Worm (Caenorhabditis elegans) whole organism, young adult: ENCODE measurements around the gene irk-3.

Source experiments
- Y53F4B.3 ChIP-seq: fragments of 200-800 bp; sonication (Bioruptor generic); IDR thresholded peaks from 2 replicates; pipeline ENCODE4 v1.3.6; 2022; ENCODE audit warnings: missing genetic modification reagents, missing genetic modification characterization, missing compliant biosample characterization
- Y56A3A.18 ChIP-seq: fragments of 200-800 bp; sonication (Bioruptor generic); IDR thresholded peaks from 2 replicates; pipeline ENCODE4 v1.3.6; 2022; ENCODE audit warnings: missing genetic modification reagents, missing genetic modification characterization, missing compliant biosample characterization
- Y67H2A.10 ChIP-seq: fragments of 200-800 bp; sonication (Bioruptor generic); conservative IDR thresholded peaks from 2 replicates; pipeline ENCODE4 v1.3.6; 2022; ENCODE audit warnings: missing genetic modification reagents, missing genetic modification characterization, missing compliant biosample characterization
- atf-7 ChIP-seq: sonication (generic microtip); optimal IDR thresholded peaks from 2 replicates; lab custom pipeline; 2017; ENCODE audit warnings: mild to moderate bottlenecking, missing genetic modification characterization, missing compliant biosample characterization
- attf-5 ChIP-seq: fragments of 200-800 bp; sonication (Bioruptor generic); optimal IDR thresholded peaks from 2 replicates; lab custom pipeline; 2018; ENCODE audit warnings: mild to moderate bottlenecking, missing genetic modification characterization, missing compliant biosample characterization
- attf-6 ChIP-seq: fragments of 200-800 bp; sonication (Bioruptor generic); IDR thresholded peaks from 2 replicates; pipeline ENCODE4 v1.3.6; 2022; ENCODE audit warnings: missing genetic modification reagents, missing genetic modification characterization, missing compliant biosample characterization
- cebp-1 ChIP-seq, 2 experiments: fragments of 200-800 bp in 1 of 2; sonication (Bioruptor generic) in 1 of 2; sonication (generic microtip) in 1 of 2; IDR thresholded peaks in 1 of 2; optimal IDR thresholded peaks in 1 of 2; 2 replicates each; pipeline versions ENCODE4 v1.3.6 to Lab custom; 2017 to 2022; ENCODE audit warnings: missing compliant biosample characterization in 2 of 2, missing genetic modification characterization in 2 of 2, mild to moderate bottlenecking in 1 of 2, missing genetic modification reagents in 1 of 2, moderate library complexity in 1 of 2
- ceh-27 ChIP-seq: fragments of 200-800 bp; sonication (Bioruptor generic); optimal IDR thresholded peaks from 2 replicates; lab custom pipeline; 2018; ENCODE audit warnings: mild to moderate bottlenecking, missing genetic modification characterization, moderate library complexity, missing compliant biosample characterization
- ceh-40 ChIP-seq: fragments of 200-800 bp; sonication (Bioruptor generic); IDR thresholded peaks from 2 replicates; pipeline ENCODE4 v1.3.6; 2022; ENCODE audit warnings: missing genetic modification characterization, missing compliant biosample characterization
- ceh-58 ChIP-seq: fragments of 200-800 bp; sonication (Bioruptor generic); IDR thresholded peaks from 2 replicates; pipeline ENCODE4 v1.3.6; 2022; ENCODE audit warnings: missing genetic modification characterization, missing compliant biosample characterization
- dox-1 ChIP-seq: fragments of 200-800 bp; sonication (Bioruptor generic); IDR thresholded peaks from 2 replicates; pipeline ENCODE4 v1.3.6; 2022; ENCODE audit warnings: missing genetic modification reagents, missing genetic modification characterization, missing compliant biosample characterization
- efl-1 ChIP-seq: fragments of 150-350 bp; optimal IDR thresholded peaks from 2 replicates; lab custom pipeline; 2014; ENCODE audit warnings: missing biosample characterization, missing genetic modification reagents, missing genetic modification characterization
- hlh-12 ChIP-seq: sonication (generic microtip); optimal IDR thresholded peaks from 2 replicates; lab custom pipeline; 2016; ENCODE audit warnings: missing genetic modification characterization, missing compliant biosample characterization
- hmg-20 ChIP-seq: fragments of 200-800 bp; sonication (Bioruptor generic); IDR thresholded peaks from 2 replicates; pipeline ENCODE4 v1.3.6; 2022; ENCODE audit warnings: missing genetic modification reagents, missing genetic modification characterization, missing compliant biosample characterization
- lin-40 ChIP-seq: sonication (generic microtip); optimal IDR thresholded peaks from 2 replicates; lab custom pipeline; 2016; ENCODE audit warnings: missing genetic modification characterization, mild to moderate bottlenecking, missing compliant biosample characterization, missing genotype, missing genetic modification reagents
- lir-1 ChIP-seq: fragments of 200-800 bp; sonication (Bioruptor generic); conservative IDR thresholded peaks from 2 replicates; pipeline ENCODE4 v1.3.6; 2022; ENCODE audit warnings: missing genetic modification reagents, missing genetic modification characterization, missing compliant biosample characterization
- lsl-1 ChIP-seq: fragments of 200-800 bp; sonication (Bioruptor generic); optimal IDR thresholded peaks from 2 replicates; lab custom pipeline; 2018; ENCODE audit warnings: mild to moderate bottlenecking, missing genetic modification characterization, moderate library complexity, missing compliant biosample characterization
- nhr-27 ChIP-seq: fragments of 200-800 bp; sonication (Bioruptor generic); optimal IDR thresholded peaks from 2 replicates; lab custom pipeline; 2018; ENCODE audit warnings: mild to moderate bottlenecking, missing genetic modification characterization, moderate library complexity, missing compliant biosample characterization
- nhr-80 ChIP-seq: sonication (generic microtip); optimal IDR thresholded peaks from 2 replicates; lab custom pipeline; 2016; ENCODE audit warnings: missing genetic modification characterization, missing compliant biosample characterization
- rec-8 ChIP-seq, 2 experiments: sonication (generic microtip); optimal IDR thresholded peaks; 2 replicates each; lab custom pipeline; 2016; ENCODE audit warnings: mild to moderate bottlenecking in 2 of 2, missing genetic modification characterization in 2 of 2, missing genetic modification reagents in 2 of 2, missing genotype in 2 of 2, missing biosample characterization in 1 of 2, missing compliant biosample characterization in 1 of 2, moderate library complexity in 1 of 2
- rpc-1 ChIP-seq, 2 experiments: fragments of 150-350 bp in 1 of 2; sonication (generic microtip) in 1 of 2; optimal IDR thresholded peaks; 2 replicates each; lab custom pipeline; 2014 to 2018; ENCODE audit warnings: missing biosample characterization in 1 of 2, missing genetic modification characterization in 1 of 2, missing genetic modification reagents in 1 of 2, missing genotype in 1 of 2
- sea-2 ChIP-seq: fragments of 200-800 bp; sonication (Bioruptor generic); IDR thresholded peaks from 2 replicates; pipeline ENCODE4 v1.3.6; 2022; ENCODE audit warnings: missing genetic modification characterization, missing compliant biosample characterization
- snpc-1.1 ChIP-seq: sonication (generic microtip); optimal IDR thresholded peaks from 2 replicates; lab custom pipeline; 2017; ENCODE audit warnings: missing genetic modification characterization, mild to moderate bottlenecking, missing compliant biosample characterization, antibody characterized with exemption, moderate library complexity, missing genotype, missing genetic modification reagents; ENCODE audit not compliant: insufficient read depth
- snpc-1.3 ChIP-seq: sonication (generic microtip); optimal IDR thresholded peaks from 2 replicates; lab custom pipeline; 2017; ENCODE audit warnings: missing genetic modification characterization, mild to moderate bottlenecking, missing compliant biosample characterization, antibody characterized with exemption, moderate library complexity, missing genotype, missing genetic modification reagents; ENCODE audit not compliant: insufficient read depth
- snpc-4 ChIP-seq, 5 experiments: fragments of 150-350 bp in 1 of 5; sonication (generic microtip) in 4 of 5; optimal IDR thresholded peaks; 2 replicates each; lab custom pipeline; 2014 to 2018; ENCODE audit warnings: missing genetic modification characterization in 5 of 5, missing biosample characterization in 3 of 5, antibody characterized with exemption in 2 of 5, mild to moderate bottlenecking in 2 of 5, missing compliant biosample characterization in 2 of 5, missing genotype in 2 of 5, moderate library complexity in 2 of 5, missing genetic modification reagents in 1 of 5
- unc-130 ChIP-seq: sonication (generic microtip); optimal IDR thresholded peaks from 2 replicates; lab custom pipeline; 2016; ENCODE audit warnings: missing genetic modification reagents, missing genetic modification characterization, missing compliant biosample characterization
- ztf-26 ChIP-seq: sonication (generic microtip); optimal IDR thresholded peaks from 2 replicates; lab custom pipeline; 2017; ENCODE audit warnings: missing genetic modification characterization, missing compliant biosample characterization
- ztf-28 ChIP-seq: fragments of 200-800 bp; sonication (Bioruptor generic); IDR thresholded peaks from 2 replicates; pipeline ENCODE4 v1.3.6; 2022; ENCODE audit warnings: missing genetic modification reagents, missing genetic modification characterization, missing compliant biosample characterization
- ztf-6 ChIP-seq: fragments of 200-800 bp; sonication (Bioruptor generic); IDR thresholded peaks from 2 replicates; pipeline ENCODE4 v1.3.6; 2022; ENCODE audit warnings: missing genetic modification reagents, missing genetic modification characterization, missing compliant biosample characterization

irk-3 gene

DNA sequence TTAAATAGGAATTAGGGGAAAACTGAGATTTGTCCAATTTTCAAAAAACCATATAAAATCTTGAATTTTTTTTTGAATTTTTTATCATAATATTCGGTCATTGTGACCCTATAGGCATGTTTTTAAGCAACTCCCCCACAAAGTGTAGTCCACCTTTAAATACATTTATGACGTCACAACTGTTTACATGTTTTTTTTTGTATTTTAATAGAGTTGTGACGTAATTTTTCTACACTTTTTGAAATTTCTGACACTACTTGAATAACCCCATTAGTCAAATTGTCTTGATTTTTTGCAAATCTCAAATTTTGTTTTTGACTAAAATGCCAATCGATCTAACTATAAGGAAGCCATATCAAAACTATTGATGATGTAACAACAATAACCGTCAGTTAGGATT is 4.1 kb downstream of the irk-3 start:
- TF ChIP-seq unc-130 = no peak
- TF ChIP-seq sea-2 (GFP tag; lab: Robert Waterston, UW) = no peak
- TF ChIP-seq Y53F4B.3 (GFP tag; lab: Robert Waterston, UW) = no peak
- no peak for TF ChIP-seq atf-7 (tag; lab: Kevin White, UChicago)
- no peak for TF ChIP-seq rec-8 (tag; optimal IDR thresholded peaks at IDR 0.05; lab: Kevin White, UChicago)

DNA sequence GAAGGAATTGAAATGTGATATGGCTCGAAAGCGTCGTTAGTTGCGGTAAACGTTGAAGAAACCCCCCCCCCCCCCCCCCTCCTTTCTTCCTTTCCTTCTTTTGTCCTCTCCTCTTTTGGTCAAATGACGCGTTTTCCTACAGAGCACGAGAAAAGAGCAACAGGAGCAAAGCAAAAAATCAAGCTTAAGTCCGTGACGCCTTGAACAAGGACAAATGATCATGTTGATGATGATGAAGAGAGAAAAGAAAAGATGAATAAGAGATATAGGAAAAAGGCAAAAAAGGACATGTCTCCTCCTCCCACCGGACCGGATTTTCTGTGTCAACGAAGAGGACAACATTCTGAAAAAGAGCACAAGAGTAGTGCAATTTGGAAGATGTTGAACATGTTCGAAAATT is 10.6 kb downstream of the irk-3 start:
- no peak for TF ChIP-seq lsl-1 (GFP tag; lab: Kevin White, UChicago)
- no peak for TF ChIP-seq lir-1 (GFP tag; lab: Robert Waterston, UW)
- TF ChIP-seq snpc-1.3 (tag; lab: Kevin White, UChicago) = no peak
- no peak for TF ChIP-seq snpc-1.1 (tag; lab: Kevin White, UChicago)
- no peak for TF ChIP-seq ceh-58 (GFP tag; lab: Robert Waterston, UW)
- no peak for TF ChIP-seq nhr-27 (tag; lab: Kevin White, UChicago)
- no peak for TF ChIP-seq ztf-28 (GFP tag; lab: Robert Waterston, UW)
- TF ChIP-seq ceh-40 (GFP tag; lab: Robert Waterston, UW) = no peak
- TF ChIP-seq efl-1 (GFP tag; lab: Kevin White, UChicago) = no peak
- TF ChIP-seq Y56A3A.18 (GFP tag; lab: Robert Waterston, UW) = no peak
- TF ChIP-seq dox-1 (GFP tag; lab: Robert Waterston, UW) = no peak
- TF ChIP-seq attf-6 (GFP tag; lab: Robert Waterston, UW) = no peak
- TF ChIP-seq ztf-6 (GFP tag; lab: Robert Waterston, UW) = no peak
- TF ChIP-seq ztf-26 (tag; lab: Kevin White, UChicago) = no peak

DNA sequence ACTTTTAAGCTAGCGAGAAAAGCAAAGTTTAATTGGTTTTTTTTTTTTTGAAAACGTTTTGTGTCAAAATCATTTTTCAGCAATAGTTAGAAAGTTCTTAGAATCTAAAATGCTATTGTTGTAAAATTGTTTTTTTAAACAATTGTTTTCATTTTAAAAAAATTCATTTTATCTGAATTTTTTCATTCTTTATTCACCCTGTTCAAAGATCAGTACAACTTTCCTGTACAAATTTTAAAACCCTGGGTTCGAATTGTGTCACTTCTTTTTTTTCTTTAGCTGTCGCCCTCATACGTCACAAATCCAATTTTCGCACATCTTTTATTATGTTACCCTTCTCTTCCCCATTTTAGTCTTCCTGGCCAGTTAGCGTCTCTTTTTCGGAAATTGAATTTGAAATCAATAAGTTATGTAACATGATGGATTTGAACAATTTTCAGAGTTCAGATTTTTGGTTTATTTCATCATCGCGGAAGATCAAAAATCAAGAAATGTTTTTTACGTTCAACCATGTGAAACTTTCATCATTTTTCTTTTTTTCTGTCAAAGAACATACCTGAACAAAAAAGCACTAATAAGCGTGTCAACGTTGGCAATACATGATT is 13.4 kb downstream of the irk-3 start:
- TF ChIP-seq hlh-12 (tag; lab: Kevin White, UChicago) (no peak), Y67H2A.10 (GFP tag; lab: Robert Waterston, UW) (no peak), nhr-80 (tag; lab: Kevin White, UChicago) (no peak), attf-5 (GFP tag; lab: Kevin White, UChicago) (no peak), cebp-1 (GFP tag; IDR thresholded peaks at IDR 0.05; lab: Robert Waterston, UW) (no peak), cebp-1 (tag; optimal IDR thresholded peaks at IDR 0.05; lab: Kevin White, UChicago) (peak; percentile 73), ceh-27 (GFP tag; lab: Kevin White, UChicago) (no peak), hmg-20 (GFP tag; lab: Robert Waterston, UW) (no peak), lin-40 (tag; lab: Kevin White, UChicago) (peak; percentile 42)

DNA sequence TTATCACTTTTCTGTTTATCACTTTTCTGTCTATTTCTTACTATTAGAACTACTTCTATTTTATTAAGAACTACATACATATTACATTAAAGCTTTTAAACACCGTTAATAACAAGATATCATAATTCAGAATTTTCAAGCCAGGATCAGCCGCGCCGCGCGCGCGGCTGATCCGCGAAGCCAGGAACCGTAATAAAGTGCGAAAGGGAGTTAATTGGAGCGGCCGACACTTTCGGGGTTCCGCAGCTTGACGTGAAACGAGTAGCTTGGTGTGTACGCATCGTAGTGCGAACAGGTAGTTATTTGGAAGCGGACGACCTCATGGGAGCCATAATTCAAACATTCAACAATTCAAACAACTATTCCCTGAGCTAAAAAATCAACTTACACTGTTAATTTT is 15.2 kb downstream of the irk-3 start:
- TF ChIP-seq snpc-1.1 (tag; lab: Kevin White, UChicago) (peak; percentile 31), hmg-20 (GFP tag; lab: Robert Waterston, UW) (no peak), nhr-80 (tag; lab: Kevin White, UChicago) (no peak), rpc-1 (optimal IDR thresholded peaks at IDR 0.05; lab: Kevin White, UChicago) (no peak), rpc-1 (tag; optimal IDR thresholded peaks at IDR 0.05; lab: Kevin White, UChicago) (no peak), snpc-4 (GFP tag; optimal IDR thresholded peaks at IDR 0.05; lab: Kevin White, UChicago) (peak; percentile 7), snpc-4 (tag; optimal IDR thresholded peaks at IDR 0.05; lab: Kevin White, UChicago) (peak in 2 of 4 experiments; percentile 55 to 73)
